Worm (Caenorhabditis elegans) whole organism, L1 larva: Measurements from ENCODE around the gene his-16.

Experiments used
- C04F5.9 ChIP-seq: sonication (generic microtip); optimal IDR thresholded peaks from 2 replicates; lab custom pipeline; 2016; ENCODE audit warnings: missing genetic modification characterization, missing compliant biosample characterization
- C16A3.4 ChIP-seq: fragments of 150-350 bp; optimal IDR thresholded peaks from 2 replicates; lab custom pipeline; 2014; ENCODE audit warnings: missing biosample characterization, missing genetic modification characterization
- C34B4.2 ChIP-seq: sonication (generic microtip); optimal IDR thresholded peaks from 2 replicates; lab custom pipeline; 2017; ENCODE audit warnings: mild to moderate bottlenecking, missing genetic modification characterization, missing compliant biosample characterization
- F16B12.6 ChIP-seq: fragments of 150-350 bp; optimal IDR thresholded peaks from 2 replicates; lab custom pipeline; 2014; ENCODE audit warnings: missing biosample characterization, missing genetic modification characterization
- alr-1 ChIP-seq: fragments of 200-800 bp; sonication (Bioruptor generic); optimal IDR thresholded peaks from 2 replicates; lab custom pipeline; 2018; ENCODE audit warnings: borderline replicate concordance, mild to moderate bottlenecking, missing genetic modification characterization, missing compliant biosample characterization
- aly-2 ChIP-seq: fragments of 150-350 bp; optimal IDR thresholded peaks from 2 replicates; lab custom pipeline; 2014; ENCODE audit warnings: missing biosample characterization, missing genetic modification characterization
- blmp-1 ChIP-seq: fragments of 150-350 bp; optimal IDR thresholded peaks from 2 replicates; lab custom pipeline; 2014; ENCODE audit warnings: missing biosample characterization, missing genetic modification characterization
- ceh-63 ChIP-seq: fragments of 200-800 bp; sonication (Bioruptor generic); optimal IDR thresholded peaks from 2 replicates; lab custom pipeline; 2018; ENCODE audit warnings: mild to moderate bottlenecking, missing genetic modification characterization, missing compliant biosample characterization
- ceh-8 ChIP-seq: fragments of 200-800 bp; sonication (Bioruptor generic); optimal IDR thresholded peaks from 2 replicates; lab custom pipeline; 2018; ENCODE audit warnings: mild to moderate bottlenecking, missing genetic modification characterization, moderate library complexity, missing compliant biosample characterization
- ceh-88 ChIP-seq: fragments of 200-800 bp; sonication (Bioruptor generic); IDR thresholded peaks from 2 replicates; pipeline ENCODE4 v1.3.6; 2022; ENCODE audit warnings: missing genetic modification characterization, missing compliant biosample characterization
- ces-1 ChIP-seq: fragments of 150-350 bp; optimal IDR thresholded peaks from 2 replicates; lab custom pipeline; 2014; ENCODE audit warnings: missing biosample characterization, missing genetic modification reagents, missing genetic modification characterization
- dpl-1 ChIP-seq, 3 experiments: fragments of 150-350 bp in 2 of 3; sonication (generic microtip) in 1 of 3; optimal IDR thresholded peaks; 2 replicates each; lab custom pipeline; 2014 to 2017; ENCODE audit warnings: missing biosample characterization in 3 of 3, missing genetic modification characterization in 3 of 3, missing genetic modification reagents in 3 of 3
- dsc-1 ChIP-seq: sonication (generic microtip); optimal IDR thresholded peaks from 2 replicates; lab custom pipeline; 2016; ENCODE audit warnings: mild to moderate bottlenecking, missing genetic modification characterization, missing compliant biosample characterization
- efl-1 ChIP-seq, 4 experiments: fragments of 150-350 bp; optimal IDR thresholded peaks in 3 of 4; peaks in 1 of 4; 1 replicate in 1 of 4; 2 replicates in 3 of 4; lab custom pipeline; 2014; ENCODE audit warnings: missing biosample characterization in 2 of 4, missing genetic modification characterization in 2 of 4, missing genetic modification reagents in 2 of 4
- efl-3 ChIP-seq: fragments of 200-800 bp; sonication (Bioruptor generic); optimal IDR thresholded peaks from 2 replicates; lab custom pipeline; 2018; ENCODE audit warnings: mild to moderate bottlenecking, missing genetic modification characterization, missing compliant biosample characterization
- egl-13 ChIP-seq: sonication (generic microtip); optimal IDR thresholded peaks from 2 replicates; lab custom pipeline; 2016; ENCODE audit warnings: missing genotype, missing genetic modification reagents, missing genetic modification characterization, missing compliant biosample characterization
- egl-27 ChIP-seq, 2 experiments: fragments of 150-350 bp in 1 of 2; sonication (generic microtip); optimal IDR thresholded peaks; 3 replicates each; lab custom pipeline; 2017 to 2018; ENCODE audit warnings: missing biosample characterization in 2 of 2, missing genetic modification characterization in 2 of 2, missing genetic modification reagents in 2 of 2
- ets-5 ChIP-seq: fragments of 200-800 bp; sonication (Bioruptor generic); IDR thresholded peaks from 2 replicates; pipeline ENCODE4 v1.3.6; 2022; ENCODE audit warnings: missing genetic modification characterization, missing compliant biosample characterization
- fkh-10 ChIP-seq: sonication (generic microtip); optimal IDR thresholded peaks from 2 replicates; lab custom pipeline; 2017; ENCODE audit warnings: missing biosample characterization, missing genetic modification reagents, missing genetic modification characterization
- hlh-4 ChIP-seq: sonication (generic microtip); optimal IDR thresholded peaks from 2 replicates; lab custom pipeline; 2016; ENCODE audit warnings: mild to moderate bottlenecking, missing genetic modification characterization, missing compliant biosample characterization
- hpl-2 ChIP-seq: fragments of 150-350 bp; optimal IDR thresholded peaks from 2 replicates; lab custom pipeline; 2014; ENCODE audit warnings: missing biosample characterization, missing genetic modification reagents, missing genetic modification characterization
- isw-1 ChIP-seq: fragments of 200-800 bp; sonication (Bioruptor generic); IDR thresholded peaks from 2 replicates; pipeline ENCODE4 v1.3.6; 2022; ENCODE audit warnings: missing genetic modification characterization, missing compliant biosample characterization
- lin-13 ChIP-seq: fragments of 150-350 bp; optimal IDR thresholded peaks from 2 replicates; lab custom pipeline; 2014; ENCODE audit warnings: missing biosample characterization, missing genetic modification reagents, missing genetic modification characterization
- lin-14 ChIP-seq: fragments of 200-800 bp; sonication (Bioruptor generic); optimal IDR thresholded peaks from 2 replicates; lab custom pipeline; 2018; ENCODE audit warnings: mild to moderate bottlenecking, missing genetic modification characterization, moderate library complexity, missing compliant biosample characterization
- lin-39 ChIP-seq: fragments of 150-350 bp; optimal IDR thresholded peaks from 2 replicates; lab custom pipeline; 2014; ENCODE audit warnings: missing biosample characterization, missing genetic modification reagents, missing genetic modification characterization
- lir-3 ChIP-seq: sonication (generic microtip); optimal IDR thresholded peaks from 2 replicates; lab custom pipeline; 2016; ENCODE audit warnings: mild to moderate bottlenecking, missing genetic modification characterization, moderate library complexity, missing compliant biosample characterization; ENCODE audit not compliant: poor library complexity
- lsy-2 ChIP-seq, 2 experiments: fragments of 150-350 bp; optimal IDR thresholded peaks; 2 replicates each; lab custom pipeline; 2014; ENCODE audit warnings: missing biosample characterization in 2 of 2, missing genetic modification characterization in 2 of 2
- mab-9 ChIP-seq: fragments of 200-800 bp; sonication (Bioruptor generic); IDR thresholded peaks from 2 replicates; pipeline ENCODE4 v1.3.6; 2022; ENCODE audit warnings: missing genetic modification reagents, missing genetic modification characterization, missing compliant biosample characterization
- nhr-11 ChIP-seq: fragments of 150-350 bp; optimal IDR thresholded peaks from 2 replicates; lab custom pipeline; 2014; ENCODE audit warnings: missing biosample characterization, missing genetic modification characterization
- nhr-12 ChIP-seq: sonication (generic microtip); optimal IDR thresholded peaks from 2 replicates; lab custom pipeline; 2017; ENCODE audit warnings: missing biosample characterization, missing genetic modification characterization
- nhr-19 ChIP-seq: fragments of 200-800 bp; sonication (Bioruptor generic); conservative IDR thresholded peaks from 2 replicates; pipeline ENCODE4 v1.3.6; 2022; ENCODE audit warnings: missing genetic modification characterization, missing compliant biosample characterization
- nhr-237 ChIP-seq: fragments of 150-350 bp; optimal IDR thresholded peaks from 2 replicates; lab custom pipeline; 2014; ENCODE audit warnings: missing biosample characterization, missing genetic modification characterization
- nhr-28 ChIP-seq: fragments of 150-350 bp; optimal IDR thresholded peaks from 2 replicates; lab custom pipeline; 2014; ENCODE audit warnings: missing biosample characterization, missing genetic modification characterization
- nhr-47 ChIP-seq: sonication (generic microtip); optimal IDR thresholded peaks from 2 replicates; lab custom pipeline; 2016; ENCODE audit warnings: mild to moderate bottlenecking, missing genetic modification characterization, moderate library complexity, missing compliant biosample characterization
- nhr-84 ChIP-seq: sonication (generic microtip); optimal IDR thresholded peaks from 2 replicates; lab custom pipeline; 2017; ENCODE audit warnings: missing biosample characterization, missing genetic modification characterization
- nhr-85 ChIP-seq: sonication (generic microtip); peaks from one replicate; lab custom pipeline; 2016; ENCODE audit warnings: missing genetic modification characterization, inconsistent platforms, missing compliant biosample characterization
- pag-3 ChIP-seq: sonication (generic microtip); optimal IDR thresholded peaks from 2 replicates; lab custom pipeline; 2017; ENCODE audit warnings: missing genetic modification characterization, mild to moderate bottlenecking, missing compliant biosample characterization, antibody characterized with exemption, borderline replicate concordance; ENCODE audit not compliant: insufficient read depth
- pax-3 ChIP-seq: fragments of 200-800 bp; sonication (Bioruptor generic); optimal IDR thresholded peaks from 2 replicates; lab custom pipeline; 2018; ENCODE audit warnings: mild to moderate bottlenecking, missing genetic modification characterization, moderate library complexity, missing compliant biosample characterization
- pqm-1 ChIP-seq: sonication (generic microtip); optimal IDR thresholded peaks from 3 replicates; lab custom pipeline; 2017; ENCODE audit warnings: missing biosample characterization, missing genetic modification characterization
- rnt-1 ChIP-seq: sonication (generic microtip); optimal IDR thresholded peaks from 2 replicates; lab custom pipeline; 2016; ENCODE audit warnings: mild to moderate bottlenecking, missing genetic modification characterization, moderate library complexity, missing compliant biosample characterization
- skn-1 ChIP-seq: fragments of 150-350 bp; optimal IDR thresholded peaks from 2 replicates; lab custom pipeline; 2014; ENCODE audit warnings: missing biosample characterization, missing genetic modification characterization
- snpc-4 ChIP-seq: fragments of 150-350 bp; optimal IDR thresholded peaks from 2 replicates; lab custom pipeline; 2014; ENCODE audit warnings: missing biosample characterization, missing genetic modification characterization
- snu-23 ChIP-seq: sonication (generic microtip); optimal IDR thresholded peaks from 2 replicates; lab custom pipeline; 2016; ENCODE audit warnings: missing genetic modification characterization, missing compliant biosample characterization
- sptf-1 ChIP-seq: fragments of 150-350 bp; optimal IDR thresholded peaks from 2 replicates; lab custom pipeline; 2014; ENCODE audit warnings: missing biosample characterization, missing genetic modification characterization
- sup-37 ChIP-seq: fragments of 200-800 bp; sonication (Bioruptor generic); optimal IDR thresholded peaks from 2 replicates; lab custom pipeline; 2018; ENCODE audit warnings: mild to moderate bottlenecking, missing genetic modification characterization, missing compliant biosample characterization
- tbx-2 ChIP-seq: sonication (generic microtip); optimal IDR thresholded peaks from 2 replicates; lab custom pipeline; 2016; ENCODE audit warnings: missing genetic modification characterization, missing compliant biosample characterization
- tlp-1 ChIP-seq: fragments of 150-350 bp; optimal IDR thresholded peaks from 2 replicates; lab custom pipeline; 2014; ENCODE audit warnings: missing biosample characterization, missing genetic modification characterization
- unc-30 ChIP-seq: sonication (generic microtip); optimal IDR thresholded peaks from 2 replicates; lab custom pipeline; 2017; ENCODE audit warnings: missing biosample characterization, missing genetic modification characterization
- unc-86 ChIP-seq: sonication (generic microtip); optimal IDR thresholded peaks from 2 replicates; lab custom pipeline; 2016; ENCODE audit warnings: missing genetic modification characterization, missing compliant biosample characterization
- vab-15 ChIP-seq: sonication (generic microtip); optimal IDR thresholded peaks from 2 replicates; lab custom pipeline; 2017; ENCODE audit warnings: missing genotype, mild to moderate bottlenecking, missing genetic modification characterization, missing compliant biosample characterization
- xbp-1 ChIP-seq: sonication (generic microtip); optimal IDR thresholded peaks from 2 replicates; lab custom pipeline; 2016; ENCODE audit warnings: missing genetic modification characterization, missing compliant biosample characterization

his-16 gene

DNA sequence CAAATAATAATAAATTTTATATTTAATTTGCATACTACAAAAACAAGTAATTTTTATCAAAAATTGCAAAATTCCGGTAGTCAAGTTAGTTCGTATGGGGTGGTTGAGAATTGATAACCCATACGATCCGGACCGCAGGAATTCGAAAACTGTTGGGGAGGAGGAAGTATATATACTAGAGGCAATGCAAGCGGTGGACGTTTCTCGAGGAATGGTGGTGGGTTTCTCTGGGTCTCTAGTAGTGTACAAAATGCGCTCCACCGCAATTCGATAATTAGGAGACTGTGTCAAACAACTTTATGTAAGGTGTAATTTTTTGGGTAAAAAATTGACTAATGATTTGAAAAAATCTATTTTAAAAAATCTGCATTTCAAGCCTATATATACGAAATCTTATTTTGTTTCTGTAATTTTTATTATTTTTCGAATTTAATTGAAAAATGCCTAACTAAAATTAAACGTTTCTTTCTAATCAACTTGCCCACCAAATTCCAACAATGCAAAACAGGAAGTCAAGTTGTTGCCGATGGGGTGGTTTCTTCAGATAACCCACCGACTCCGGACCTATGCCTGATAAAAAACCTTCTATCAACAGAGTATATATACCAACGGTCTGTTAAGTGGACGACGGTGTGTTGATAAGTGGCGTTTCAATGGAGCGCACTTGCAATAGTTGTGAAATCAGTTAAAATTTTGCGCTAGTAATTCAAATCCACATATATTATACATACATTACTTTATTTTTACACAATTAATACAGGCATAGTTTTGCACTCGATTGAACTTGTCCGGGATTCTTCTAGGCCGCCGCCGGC, 16.6 kb upstream of the his-16 start:
- TF ChIP-seq dpl-1 (GFP tag; optimal IDR thresholded peaks at IDR 0.05; lab: Kevin White, UChicago) = peak; percentile 71 to 81 (median 78)
- peak; percentile 94 for TF ChIP-seq tbx-2 (tag; lab: Kevin White, UChicago)
- peak; percentile 100 for TF ChIP-seq snpc-4 (tag; lab: Kevin White, UChicago)
- TF ChIP-seq ets-5 (GFP tag; lab: Robert Waterston, UW) = no peak
- peak; percentile 72 for TF ChIP-seq isw-1 (GFP tag; lab: Robert Waterston, UW)
- TF ChIP-seq ceh-8 (GFP tag; lab: Kevin White, UChicago) = peak; percentile 94
- no peak for TF ChIP-seq egl-27 (tag; optimal IDR thresholded peaks at IDR 0.05; lab: Kevin White, UChicago)
- TF ChIP-seq nhr-28 (tag; lab: Kevin White, UChicago) = no peak
- TF ChIP-seq pag-3 (tag; lab: Kevin White, UChicago) = no peak
- TF ChIP-seq mab-9 = peak; percentile 74
- no peak for TF ChIP-seq sptf-1 (tag; lab: Kevin White, UChicago)
- peak; percentile 78 for TF ChIP-seq blmp-1 (tag; lab: Kevin White, UChicago)
- TF ChIP-seq lin-39 (tag; lab: Kevin White, UChicago) = peak; percentile 92
- no peak for TF ChIP-seq ces-1 (GFP tag; lab: Kevin White, UChicago)
- TF ChIP-seq nhr-237 = peak; percentile 62
- TF ChIP-seq hpl-2 (GFP tag; lab: Kevin White, UChicago) = no peak
- peak; percentile 65 for TF ChIP-seq F16B12.6 (tag; lab: Kevin White, UChicago)
- TF ChIP-seq lin-13 = peak; percentile 94
- TF ChIP-seq nhr-11 (tag; lab: Kevin White, UChicago) = peak; percentile 12
- TF ChIP-seq C04F5.9 = peak; percentile 72
- no peak for TF ChIP-seq tlp-1
- peak; percentile 92 for TF ChIP-seq lin-14 (GFP tag; lab: Kevin White, UChicago)
- TF ChIP-seq snu-23 = peak; percentile 97
- TF ChIP-seq fkh-10 (GFP tag; lab: Kevin White, UChicago) = peak; percentile 84
- peak; percentile 17 for TF ChIP-seq nhr-12
- TF ChIP-seq unc-86 (tag; lab: Kevin White, UChicago) = peak; percentile 91
- peak; percentile 95 for TF ChIP-seq C16A3.4
- peak; percentile 98 for TF ChIP-seq nhr-47 (tag; lab: Kevin White, UChicago)
- no peak for TF ChIP-seq alr-1 (tag; lab: Kevin White, UChicago)
- peak; percentile 91 for TF ChIP-seq pax-3 (tag; lab: Kevin White, UChicago)
- peak; percentile 51 for TF ChIP-seq hlh-4 (tag; lab: Kevin White, UChicago)
- peak; percentile 77 to 82 for TF ChIP-seq efl-1 (optimal IDR thresholded peaks at IDR 0.05; lab: Kevin White, UChicago)
- TF ChIP-seq efl-1 (GFP tag; optimal IDR thresholded peaks at IDR 0.05 in 1 of 2; lab: Kevin White, UChicago) = peak; percentile 73 to 98
- no peak for TF ChIP-seq nhr-84 (tag; lab: Kevin White, UChicago)
- TF ChIP-seq nhr-19 (GFP tag; lab: Robert Waterston, UW) = peak; percentile 92
- TF ChIP-seq lir-3 = peak; percentile 84
- peak; percentile 62 for TF ChIP-seq vab-15 (tag; lab: Kevin White, UChicago)
- TF ChIP-seq skn-1 (tag; lab: Kevin White, UChicago) = peak; percentile 65
- TF ChIP-seq unc-30 = no peak
- TF ChIP-seq efl-3 (GFP tag; lab: Kevin White, UChicago) = peak; percentile 41
- no peak for TF ChIP-seq C34B4.2
- TF ChIP-seq ceh-88 (GFP tag; lab: Robert Waterston, UW) = peak; percentile 86
- TF ChIP-seq ceh-63 = no peak
- TF ChIP-seq dsc-1 = peak; percentile 99
- TF ChIP-seq xbp-1 (tag; lab: Kevin White, UChicago) = peak; percentile 95
- TF ChIP-seq egl-13 = peak; percentile 94
- no peak for TF ChIP-seq pqm-1 (tag; lab: Kevin White, UChicago)
- TF ChIP-seq lsy-2 (tag; optimal IDR thresholded peaks at IDR 0.05; lab: Kevin White, UChicago) = peak; percentile 92 to 93
- peak; percentile 87 for TF ChIP-seq rnt-1 (tag; lab: Kevin White, UChicago)
- peak; percentile 65 for TF ChIP-seq sup-37 (GFP tag; lab: Kevin White, UChicago)
- TF ChIP-seq nhr-85 = peak; percentile 93
- TF ChIP-seq aly-2 (tag; lab: Kevin White, UChicago) = peak; percentile 95
